Worm (Caenorhabditis elegans) whole organism, L1 larva: ENCODE measurements around the gene scp-1.

ENCODE experiments used
- C34B4.2 ChIP-seq: sonication (generic microtip); optimal IDR thresholded peaks from 2 replicates; lab custom pipeline; 2017; ENCODE audit warnings: mild to moderate bottlenecking, missing genetic modification characterization, missing compliant biosample characterization
- blmp-1 ChIP-seq: fragments of 150-350 bp; optimal IDR thresholded peaks from 2 replicates; lab custom pipeline; 2014; ENCODE audit warnings: missing biosample characterization, missing genetic modification characterization
- ceh-8 ChIP-seq: fragments of 200-800 bp; sonication (Bioruptor generic); optimal IDR thresholded peaks from 2 replicates; lab custom pipeline; 2018; ENCODE audit warnings: mild to moderate bottlenecking, missing genetic modification characterization, moderate library complexity, missing compliant biosample characterization
- ces-1 ChIP-seq: fragments of 150-350 bp; optimal IDR thresholded peaks from 2 replicates; lab custom pipeline; 2014; ENCODE audit warnings: missing biosample characterization, missing genetic modification reagents, missing genetic modification characterization
- dpl-1 ChIP-seq, 3 experiments: fragments of 150-350 bp in 2 of 3; sonication (generic microtip) in 1 of 3; optimal IDR thresholded peaks; 2 replicates each; lab custom pipeline; 2014 to 2017; ENCODE audit warnings: missing biosample characterization in 3 of 3, missing genetic modification characterization in 3 of 3, missing genetic modification reagents in 3 of 3
- efl-1 ChIP-seq, 4 experiments: fragments of 150-350 bp; optimal IDR thresholded peaks in 3 of 4; peaks in 1 of 4; 1 replicate in 1 of 4; 2 replicates in 3 of 4; lab custom pipeline; 2014; ENCODE audit warnings: missing biosample characterization in 2 of 4, missing genetic modification characterization in 2 of 4, missing genetic modification reagents in 2 of 4
- elt-3 ChIP-seq, 6 experiments: fragments of 150-350 bp in 1 of 6; sonication (generic microtip); optimal IDR thresholded peaks; 2 replicates each; lab custom pipeline; 2017 to 2018; ENCODE audit warnings: missing biosample characterization in 6 of 6, missing genetic modification characterization in 6 of 6, inconsistent platforms in 1 of 6
- ets-5 ChIP-seq: fragments of 200-800 bp; sonication (Bioruptor generic); IDR thresholded peaks from 2 replicates; pipeline ENCODE4 v1.3.6; 2022; ENCODE audit warnings: missing genetic modification characterization, missing compliant biosample characterization
- fkh-10 ChIP-seq: sonication (generic microtip); optimal IDR thresholded peaks from 2 replicates; lab custom pipeline; 2017; ENCODE audit warnings: missing biosample characterization, missing genetic modification reagents, missing genetic modification characterization
- fkh-8 ChIP-seq: sonication (generic microtip); optimal IDR thresholded peaks from 2 replicates; lab custom pipeline; 2016; ENCODE audit warnings: mild to moderate bottlenecking, missing genetic modification characterization, missing compliant biosample characterization
- hlh-17 ChIP-seq: fragments of 200-800 bp; sonication (Bioruptor generic); optimal IDR thresholded peaks from 2 replicates; lab custom pipeline; 2018; ENCODE audit warnings: missing genetic modification characterization, mild to moderate bottlenecking, missing compliant biosample characterization, moderate library complexity, borderline replicate concordance
- isw-1 ChIP-seq: fragments of 200-800 bp; sonication (Bioruptor generic); IDR thresholded peaks from 2 replicates; pipeline ENCODE4 v1.3.6; 2022; ENCODE audit warnings: missing genetic modification characterization, missing compliant biosample characterization
- lin-14 ChIP-seq: fragments of 200-800 bp; sonication (Bioruptor generic); optimal IDR thresholded peaks from 2 replicates; lab custom pipeline; 2018; ENCODE audit warnings: mild to moderate bottlenecking, missing genetic modification characterization, moderate library complexity, missing compliant biosample characterization
- lin-39 ChIP-seq: fragments of 150-350 bp; optimal IDR thresholded peaks from 2 replicates; lab custom pipeline; 2014; ENCODE audit warnings: missing biosample characterization, missing genetic modification reagents, missing genetic modification characterization
- lsy-2 ChIP-seq, 2 experiments: fragments of 150-350 bp; optimal IDR thresholded peaks; 2 replicates each; lab custom pipeline; 2014; ENCODE audit warnings: missing biosample characterization in 2 of 2, missing genetic modification characterization in 2 of 2
- mep-1 ChIP-seq: fragments of 150-350 bp; optimal IDR thresholded peaks from 2 replicates; lab custom pipeline; 2014; ENCODE audit warnings: missing biosample characterization, missing genetic modification characterization
- nhr-71 ChIP-seq: sonication (generic microtip); optimal IDR thresholded peaks from 2 replicates; lab custom pipeline; 2016; ENCODE audit warnings: mild to moderate bottlenecking, missing genetic modification characterization, moderate library complexity, missing compliant biosample characterization
- rnt-1 ChIP-seq: sonication (generic microtip); optimal IDR thresholded peaks from 2 replicates; lab custom pipeline; 2016; ENCODE audit warnings: mild to moderate bottlenecking, missing genetic modification characterization, moderate library complexity, missing compliant biosample characterization
- snpc-4 ChIP-seq: fragments of 150-350 bp; optimal IDR thresholded peaks from 2 replicates; lab custom pipeline; 2014; ENCODE audit warnings: missing biosample characterization, missing genetic modification characterization
- snu-23 ChIP-seq: sonication (generic microtip); optimal IDR thresholded peaks from 2 replicates; lab custom pipeline; 2016; ENCODE audit warnings: missing genetic modification characterization, missing compliant biosample characterization
- tbx-2 ChIP-seq: sonication (generic microtip); optimal IDR thresholded peaks from 2 replicates; lab custom pipeline; 2016; ENCODE audit warnings: missing genetic modification characterization, missing compliant biosample characterization
- unc-130 ChIP-seq: fragments of 150-350 bp; optimal IDR thresholded peaks from 2 replicates; lab custom pipeline; 2017; ENCODE audit warnings: missing biosample characterization, missing genetic modification characterization, inconsistent platforms
- unc-62 ChIP-seq: fragments of 150-350 bp; optimal IDR thresholded peaks from 2 replicates; lab custom pipeline; 2014; ENCODE audit warnings: missing biosample characterization, missing genetic modification reagents, missing genetic modification characterization
- vab-15 ChIP-seq: sonication (generic microtip); optimal IDR thresholded peaks from 2 replicates; lab custom pipeline; 2017; ENCODE audit warnings: missing genotype, mild to moderate bottlenecking, missing genetic modification characterization, missing compliant biosample characterization
- xbp-1 ChIP-seq: sonication (generic microtip); optimal IDR thresholded peaks from 2 replicates; lab custom pipeline; 2016; ENCODE audit warnings: missing genetic modification characterization, missing compliant biosample characterization
- zip-4 ChIP-seq: fragments of 200-800 bp; sonication (Bioruptor generic); optimal IDR thresholded peaks from 2 replicates; lab custom pipeline; 2018; ENCODE audit warnings: mild to moderate bottlenecking, missing genetic modification characterization, moderate library complexity, missing compliant biosample characterization
- ztf-11 ChIP-seq, 2 experiments: sonication (generic microtip); optimal IDR thresholded peaks; 2 replicates each; lab custom pipeline; 2016 to 2017; ENCODE audit warnings: missing genetic modification characterization in 2 of 2, missing biosample characterization in 1 of 2, missing compliant biosample characterization in 1 of 2
- ztf-4 ChIP-seq: fragments of 150-350 bp; optimal IDR thresholded peaks from 2 replicates; lab custom pipeline; 2014; ENCODE audit warnings: missing biosample characterization, missing genetic modification characterization

Gene scp-1

ce11 chrII:9308614-9309046, 25.2 kb upstream of the scp-1 start:
- no peak for TF ChIP-seq ces-1 (GFP tag; lab: Kevin White, UChicago)
- TF ChIP-seq dpl-1 (GFP tag; optimal IDR thresholded peaks at IDR 0.05; lab: Kevin White, UChicago), result no peak
- TF ChIP-seq vab-15 (tag; lab: Kevin White, UChicago), result no peak
- TF ChIP-seq rnt-1 (tag; lab: Kevin White, UChicago), result peak; percentile 37
- TF ChIP-seq ztf-11 (tag; optimal IDR thresholded peaks at IDR 0.05; lab: Kevin White, UChicago), result peak in 1 of 2 experiments; percentile 6
- TF ChIP-seq lin-14 (GFP tag; lab: Kevin White, UChicago), result peak; percentile 22
- no peak for TF ChIP-seq hlh-17 (GFP tag; lab: Kevin White, UChicago)

ce11 chrII:9310204-9310603, 23.6 kb upstream of the scp-1 start, which contains the start of gene cam-1:
TSS of gene cam-1 (minus strand) at chrII:9310304.
- TF ChIP-seq zip-4 (no peak), isw-1 (GFP tag; lab: Robert Waterston, UW) (no peak), unc-62 (GFP tag; lab: Kevin White, UChicago) (no peak), dpl-1 (GFP tag; optimal IDR thresholded peaks at IDR 0.05; lab: Kevin White, UChicago) (no peak), ceh-8 (GFP tag; lab: Kevin White, UChicago) (no peak)

- TF ChIP-seq ceh-8 (GFP tag; lab: Kevin White, UChicago) (peak; percentile 43), lin-14 (GFP tag; lab: Kevin White, UChicago) (peak; percentile 26), isw-1 (GFP tag; lab: Robert Waterston, UW) (no peak), fkh-8 (tag; lab: Kevin White, UChicago) (peak; percentile 27), unc-130 (tag; lab: Kevin White, UChicago) (no peak), elt-3 (tag; optimal IDR thresholded peaks at IDR 0.05; lab: Kevin White, UChicago) (no peak)
These were observed 23.0 kb upstream of the scp-1 start for ce11 chrII:9310794-9311193.

ce11 chrII:9311702-9312101, 22.1 kb upstream of the scp-1 start:
- no peak for TF ChIP-seq ces-1 (GFP tag; lab: Kevin White, UChicago)
- peak; percentile 57 for TF ChIP-seq lin-14 (GFP tag; lab: Kevin White, UChicago)
- no peak for TF ChIP-seq C34B4.2 (tag; lab: Kevin White, UChicago)
- no peak for TF ChIP-seq blmp-1 (tag; lab: Kevin White, UChicago)
- no peak for TF ChIP-seq ztf-4 (tag; lab: Kevin White, UChicago)
- no peak for TF ChIP-seq snpc-4
- no peak for TF ChIP-seq vab-15 (tag; lab: Kevin White, UChicago)
- TF ChIP-seq mep-1, result no peak
- peak; percentile 69 for TF ChIP-seq fkh-10
- TF ChIP-seq, all 84 proteins: peak for 2

ce11 chrII:9313335-9313734, 20.5 kb upstream of the scp-1 start:
- TF ChIP-seq xbp-1 (no peak), lin-14 (GFP tag; lab: Kevin White, UChicago) (peak; percentile 21)

- TF ChIP-seq nhr-71 (tag; lab: Kevin White, UChicago), result peak; percentile 30
- no peak for TF ChIP-seq snu-23
- TF ChIP-seq efl-1 (optimal IDR thresholded peaks at IDR 0.05; lab: Kevin White, UChicago), result no peak
- TF ChIP-seq efl-1 (GFP tag; optimal IDR thresholded peaks at IDR 0.05 in 1 of 2; lab: Kevin White, UChicago), result peak in 1 of 2 experiments; percentile 84
- TF ChIP-seq lin-14 (GFP tag; lab: Kevin White, UChicago), result peak; percentile 5
These were observed 19.1 kb upstream of the scp-1 start for ce11 chrII:9314733-9315132.

DNA sequence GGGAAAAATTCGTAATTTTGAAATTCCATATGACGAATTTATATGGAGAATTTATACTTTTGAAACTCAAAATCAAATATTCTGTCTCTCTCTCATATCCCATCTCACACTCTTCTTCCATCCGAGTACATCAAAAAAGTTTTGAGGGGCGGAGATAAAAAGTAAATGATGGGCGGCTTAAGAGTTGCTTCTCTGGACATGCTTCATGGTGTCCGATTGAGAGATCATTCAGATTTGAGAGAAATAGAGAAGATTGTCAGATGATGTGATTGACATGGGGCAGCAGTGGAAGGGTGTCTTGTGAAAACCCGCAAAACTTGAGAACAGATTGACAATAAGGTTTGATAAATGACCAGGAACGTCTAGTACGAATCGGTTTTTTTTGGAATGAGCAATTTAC, 18.1 kb upstream of the scp-1 start:
- TF ChIP-seq lin-14 (GFP tag; lab: Kevin White, UChicago) (peak; percentile 77), tbx-2 (tag; lab: Kevin White, UChicago) (no peak), rnt-1 (tag; lab: Kevin White, UChicago) (peak; percentile 49), ets-5 (GFP tag; lab: Robert Waterston, UW) (no peak), efl-1 (optimal IDR thresholded peaks at IDR 0.05; lab: Kevin White, UChicago) (no peak), efl-1 (GFP tag; optimal IDR thresholded peaks at IDR 0.05 in 1 of 2; lab: Kevin White, UChicago) (peak in 1 of 2 experiments; percentile 92), nhr-71 (tag; lab: Kevin White, UChicago) (peak; percentile 28), lsy-2 (tag; optimal IDR thresholded peaks at IDR 0.05; lab: Kevin White, UChicago) (peak in 1 of 2 experiments; percentile 26), lin-39 (tag; lab: Kevin White, UChicago) (no peak)
- TF ChIP-seq, all 84 proteins: peak for 5
